Worm (Caenorhabditis elegans): ENCODE results near the gene hrg-9.

ce11 chrV:13008825-13009224, 45.7 kb upstream of the hrg-9 start, which contains the start of gene F15B9.10:
- TF ChIP-seq him-1 (tag; optimal IDR thresholded peaks at IDR 0.05): no peak
- no peak for TF ChIP-seq W03F9.2 (tag; optimal IDR thresholded peaks at IDR 0.05)
